Fruit fly (Drosophila melanogaster) Kc167 (cell line): ENCODE measurements around the gene naz.

Experiments
- Myc ChIP-seq: fragments of >200 bp; optimal IDR thresholded peaks from 2 replicates; lab custom pipeline; 2017; ENCODE audit warnings: missing external identifiers
- Sin3A ChIP-seq: fragments of >200 bp; optimal IDR thresholded peaks from 2 replicates; lab custom pipeline; 2018; ENCODE audit warnings: missing external identifiers
- h ChIP-seq: fragments of >200 bp; optimal IDR thresholded peaks from 3 replicates; lab custom pipeline; 2018; ENCODE audit warnings: missing external identifiers
- insv ChIP-seq: fragments of >200 bp; optimal IDR thresholded peaks from 3 replicates; lab custom pipeline; 2018; ENCODE audit warnings: missing external identifiers
- psq ChIP-seq: fragments of >200 bp; optimal IDR thresholded peaks from 2 replicates; lab custom pipeline; 2017; ENCODE audit warnings: missing external identifiers
- ttk ChIP-seq: sonication (Bioruptor generic); optimal IDR thresholded peaks from 2 replicates; lab custom pipeline; 2017; ENCODE audit warnings: missing external identifiers

Gene naz

dm6 chr3R:18295262-18295944 lies 33.3 kb downstream of the naz start:
- no peak for TF ChIP-seq insv
- TF ChIP-seq psq (lab: Kevin White, UChicago): no peak
- no peak for TF ChIP-seq Myc (lab: Kevin White, UChicago)
- TF ChIP-seq h (lab: Kevin White, UChicago): no peak
- TF ChIP-seq ttk (lab: Kevin White, UChicago): no peak
- TF ChIP-seq Sin3A (lab: Kevin White, UChicago): no peak

dm6 chr3R:18294488-18294887 lies 34.3 kb downstream of the naz start:
- TF ChIP-seq h (lab: Kevin White, UChicago) (no peak), ttk (lab: Kevin White, UChicago) (no peak), psq (lab: Kevin White, UChicago) (no peak), insv (no peak), Sin3A (lab: Kevin White, UChicago) (no peak), Myc (lab: Kevin White, UChicago) (no peak)

dm6 chr3R:18292371-18292770 lies 36.4 kb downstream of the naz start:
- TF ChIP-seq ttk (lab: Kevin White, UChicago): no peak
- no peak for TF ChIP-seq Sin3A (lab: Kevin White, UChicago)
- TF ChIP-seq insv: no peak
- TF ChIP-seq psq (lab: Kevin White, UChicago): no peak
- no peak for TF ChIP-seq Myc (lab: Kevin White, UChicago)
- TF ChIP-seq h (lab: Kevin White, UChicago): no peak

- TF ChIP-seq psq (lab: Kevin White, UChicago) (no peak), Sin3A (lab: Kevin White, UChicago) (no peak), Myc (lab: Kevin White, UChicago) (no peak), ttk (lab: Kevin White, UChicago) (no peak), h (lab: Kevin White, UChicago) (no peak), insv (no peak)
Observed at dm6 chr3R:18291831-18292230, 36.9 kb downstream of the naz start.

- TF ChIP-seq insv: no peak
- TF ChIP-seq psq (lab: Kevin White, UChicago): no peak
- no peak for TF ChIP-seq Myc (lab: Kevin White, UChicago)
- no peak for TF ChIP-seq ttk (lab: Kevin White, UChicago)
- no peak for TF ChIP-seq h (lab: Kevin White, UChicago)
- no peak for TF ChIP-seq Sin3A (lab: Kevin White, UChicago)
Observed at dm6 chr3R:18288677-18289076, 40.1 kb downstream of the naz start, which contains the start of gene CG7131. Gene CG7131, minus strand, starts transcription at chr3R:18288777.

- TF ChIP-seq ttk (lab: Kevin White, UChicago) (no peak), h (lab: Kevin White, UChicago) (no peak), Sin3A (lab: Kevin White, UChicago) (no peak), Myc (lab: Kevin White, UChicago) (no peak), insv (no peak), psq (lab: Kevin White, UChicago) (no peak)
Observed at dm6 chr3R:18283441-18283840, 45.3 kb downstream of the naz start, which contains the start of the genes CG14312 and CG8064. Gene CG14312, minus strand, starts transcription at chr3R:18283528. Gene CG8064, plus strand, starts transcription at chr3R:18283660.

- TF ChIP-seq insv (no peak), ttk (lab: Kevin White, UChicago) (no peak), psq (lab: Kevin White, UChicago) (no peak), h (lab: Kevin White, UChicago) (no peak), Sin3A (lab: Kevin White, UChicago) (no peak), Myc (lab: Kevin White, UChicago) (no peak)
Observed at dm6 chr3R:18280866-18281473, 47.8 kb downstream of the naz start.

- TF ChIP-seq psq (lab: Kevin White, UChicago): no peak
- no peak for TF ChIP-seq Myc (lab: Kevin White, UChicago)
Observed at dm6 chr3R:18280133-18280532, 48.6 kb downstream of the naz start.

dm6 chr3R:18279494-18279893 lies 49.2 kb downstream of the naz start, which contains the start of gene CG7142:
Gene CG7142, minus strand, starts transcription at chr3R:18279522.
- no peak for TF ChIP-seq psq (lab: Kevin White, UChicago)
- TF ChIP-seq Sin3A (lab: Kevin White, UChicago): no peak
- TF ChIP-seq ttk (lab: Kevin White, UChicago): no peak
- TF ChIP-seq Myc (lab: Kevin White, UChicago): no peak
- no peak for TF ChIP-seq h (lab: Kevin White, UChicago)
- no peak for TF ChIP-seq insv

- TF ChIP-seq ttk (lab: Kevin White, UChicago): no peak
- TF ChIP-seq Sin3A (lab: Kevin White, UChicago): no peak
- TF ChIP-seq insv: no peak
- TF ChIP-seq psq (lab: Kevin White, UChicago): no peak
- TF ChIP-seq Myc (lab: Kevin White, UChicago): no peak
- no peak for TF ChIP-seq h (lab: Kevin White, UChicago)
Observed at dm6 chr3R:18277406-18277805, 51.3 kb downstream of the naz start.

- no peak for TF ChIP-seq psq (lab: Kevin White, UChicago)
Observed at dm6 chr3R:18276688-18277087, 52.1 kb downstream of the naz start.
